Fruit fly (Drosophila melanogaster) whole organism, pupa: ENCODE measurements around the gene CG15695.
A peak's percentile ranks its signal among the peaks of the same experiment; 100 is the strongest.

Experiments used
- CG17806 ChIP-seq: fragments of 200-800 bp; sonication (Bioruptor generic); optimal IDR thresholded peaks from 2 replicates; lab custom pipeline; 2018; ENCODE audit warnings: missing biosample characterization, mild to moderate bottlenecking, missing genetic modification characterization, moderate library complexity
- CG32121 ChIP-seq: fragments of 200-800 bp; sonication (Bioruptor generic); IDR thresholded peaks from 2 replicates; pipeline ENCODE4 v1.3.6; 2022; ENCODE audit warnings: missing biosample characterization, missing genetic modification characterization
- CG8159 ChIP-seq: fragments of 200-800 bp; sonication (Bioruptor generic); optimal IDR thresholded peaks from 3 replicates; lab custom pipeline; 2018; ENCODE audit warnings: missing biosample characterization, mild to moderate bottlenecking, missing genetic modification characterization, moderate library complexity
- Snoo ChIP-seq: fragments of 200-800 bp; sonication (Bioruptor generic); optimal IDR thresholded peaks from 3 replicates; lab custom pipeline; 2017; ENCODE audit warnings: missing biosample characterization, mild to moderate bottlenecking, missing genetic modification characterization, inconsistent platforms

- TF ChIP-seq CG32121 (no peak), CG17806 (tag; lab: Kevin White, UChicago) (no peak), CG8159 (tag; lab: Kevin White, UChicago) (no peak), Snoo (tag; lab: Kevin White, UChicago) (peak; percentile 24)
Observed at dm6 chr3R:20850395-20851039, 8.6 kb downstream of the CG15695 start, which contains the start of gene RpS30.
